Fruit fly (Drosophila melanogaster): ENCODE measurements around the gene CG7208.

The CG7208 gene

DNA sequence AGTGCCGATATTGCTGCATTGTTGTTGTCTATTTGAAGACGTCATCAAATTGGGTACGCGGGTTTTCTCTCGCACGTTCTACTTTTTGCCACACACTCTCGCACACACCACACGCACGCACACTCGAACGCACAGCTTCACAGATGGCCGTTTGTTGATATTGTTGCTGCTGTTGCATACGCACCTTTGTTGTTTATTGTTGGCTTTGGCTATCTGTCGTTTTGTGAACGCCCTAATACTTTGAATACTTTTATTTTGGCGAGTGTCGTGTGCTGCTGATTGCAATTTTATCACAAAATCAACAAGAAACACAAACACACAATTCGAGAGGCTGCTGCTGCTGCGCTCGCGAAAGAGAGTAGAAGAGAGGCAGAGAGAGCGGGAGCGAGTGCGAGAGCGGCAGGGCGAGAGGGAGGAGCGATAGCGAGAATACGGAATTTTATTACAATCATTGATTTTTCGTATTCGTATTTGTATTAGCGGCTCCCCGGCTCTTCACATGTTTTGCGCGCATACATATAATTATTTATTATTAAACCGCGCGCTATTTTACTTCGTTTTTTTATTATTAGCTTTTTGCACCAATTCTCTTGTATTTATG lies 13.1 kb upstream of the CG7208 start:
- TF ChIP-seq Dfd (GFP tag; optimal IDR thresholded peaks at IDR 0.05) (no peak), Dif (GFP tag; optimal IDR thresholded peaks at IDR 0.05; ENCODE audit: partially characterized antibody) (peak; percentile 99), Jra (GFP tag; optimal IDR thresholded peaks at IDR 0.05) (peak; percentile 63), sv (GFP tag; optimal IDR thresholded peaks at IDR 0.05) (no peak), Mio (GFP tag; optimal IDR thresholded peaks at IDR 0.05) (no peak), sage (GFP tag; optimal IDR thresholded peaks at IDR 0.05) (peak; percentile 65), Vsx2 (GFP tag; optimal IDR thresholded peaks at IDR 0.05; ENCODE audit: partially characterized antibody) (peak; percentile 96), CG9705 (GFP tag; optimal IDR thresholded peaks at IDR 0.05) (no peak), OdsH (GFP tag; optimal IDR thresholded peaks at IDR 0.05) (peak; percentile 52), Hr83 (GFP tag; optimal IDR thresholded peaks at IDR 0.05; ENCODE audit: poor library complexity, severe bottlenecking) (peak; percentile 69), h (GFP tag; optimal IDR thresholded peaks at IDR 0.05) (peak; percentile 80), dl (GFP tag; optimal IDR thresholded peaks at IDR 0.05; ENCODE audit: insufficient read depth in 1 of 2, partially characterized antibody in 2 of 2) (peak; percentile 95 to 98), tai (GFP tag; optimal IDR thresholded peaks at IDR 0.05) (no peak), jim (GFP tag; optimal IDR thresholded peaks at IDR 0.05) (no peak), CG32264 (GFP tag; optimal IDR thresholded peaks at IDR 0.05) (peak; percentile 8), HLH106 (tag; optimal IDR thresholded peaks at IDR 0.05) (peak; percentile 10), Hnf4 (GFP tag; optimal IDR thresholded peaks at IDR 0.05) (peak; percentile 38), Abd-B (GFP tag; optimal IDR thresholded peaks at IDR 0.05) (no peak), dsf (GFP tag; optimal IDR thresholded peaks at IDR 0.05; ENCODE audit: borderline replicate concordance) (peak; percentile 64), pan (optimal IDR thresholded peaks at IDR 0.05) (no peak), brk (GFP tag; optimal IDR thresholded peaks at IDR 0.05) (peak; percentile 83), Hr78 (GFP tag; optimal IDR thresholded peaks at IDR 0.05) (no peak), foxo (GFP tag; optimal IDR thresholded peaks at IDR 0.05) (peak; percentile 37 to 76), ey (GFP tag; optimal IDR thresholded peaks at IDR 0.05) (no peak), CrebA (GFP tag; optimal IDR thresholded peaks at IDR 0.05; ENCODE audit: borderline replicate concordance) (no peak), N (GFP tag; optimal IDR thresholded peaks at IDR 0.05) (peak; percentile 28), usp (GFP tag; optimal IDR thresholded peaks at IDR 0.05) (no peak), GATAd (GFP tag; optimal IDR thresholded peaks at IDR 0.05) (no peak), rgr (GFP tag; optimal IDR thresholded peaks at IDR 0.05) (peak; percentile 63), Rel (GFP tag; optimal IDR thresholded peaks at IDR 0.05) (peak; percentile 80), Rel (tag; optimal IDR thresholded peaks at IDR 0.05) (no peak), woc (GFP tag; optimal IDR thresholded peaks at IDR 0.05) (no peak), psq (GFP tag; optimal IDR thresholded peaks at IDR 0.05) (no peak), Sp1 (GFP tag; optimal IDR thresholded peaks at IDR 0.05) (peak; percentile 54), fru (GFP tag; optimal IDR thresholded peaks at IDR 0.05) (peak; percentile 66), dmrt93B (GFP tag; optimal IDR thresholded peaks at IDR 0.05) (no peak), Myc (optimal IDR thresholded peaks at IDR 0.05) (no peak), lola (GFP tag; optimal IDR thresholded peaks at IDR 0.05) (no peak), br (GFP tag; optimal IDR thresholded peaks at IDR 0.05) (peak; percentile 57)

DNA sequence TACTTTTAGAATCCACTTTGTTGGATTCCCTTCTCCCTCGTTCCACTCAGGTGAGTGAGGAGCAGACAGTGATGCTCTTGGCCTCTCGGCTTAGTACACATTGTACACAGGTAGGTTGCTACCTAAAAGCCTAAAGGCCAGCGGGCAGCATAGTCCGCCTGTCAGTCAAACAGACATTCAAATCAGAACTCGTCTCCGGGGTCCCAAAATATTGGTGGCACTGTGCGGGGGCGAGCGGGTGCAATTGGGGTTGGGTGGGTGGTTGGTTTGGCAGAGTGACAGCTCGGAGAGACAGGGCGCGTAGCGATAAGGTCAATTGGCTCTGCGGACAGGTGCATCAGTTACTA lies 12.3 kb upstream of the CG7208 start:
- TF ChIP-seq woc (GFP tag; optimal IDR thresholded peaks at IDR 0.05) (peak; percentile 34), N (GFP tag; optimal IDR thresholded peaks at IDR 0.05) (no peak), Dif (GFP tag; optimal IDR thresholded peaks at IDR 0.05; ENCODE audit: partially characterized antibody) (no peak), h (GFP tag; optimal IDR thresholded peaks at IDR 0.05) (no peak), GATAd (GFP tag; optimal IDR thresholded peaks at IDR 0.05) (no peak)
